Worm (Caenorhabditis elegans) whole organism, L1 larva: ENCODE measurements around the gene Y47D7A.6.

Source experiments
- alr-1 ChIP-seq: fragments of 200-800 bp; sonication (Bioruptor generic); optimal IDR thresholded peaks from 2 replicates; lab custom pipeline; 2018; ENCODE audit warnings: borderline replicate concordance, mild to moderate bottlenecking, missing genetic modification characterization, missing compliant biosample characterization
- ceh-88 ChIP-seq: fragments of 200-800 bp; sonication (Bioruptor generic); IDR thresholded peaks from 2 replicates; pipeline ENCODE4 v1.3.6; 2022; ENCODE audit warnings: missing genetic modification characterization, missing compliant biosample characterization
- lin-39 ChIP-seq: fragments of 150-350 bp; optimal IDR thresholded peaks from 2 replicates; lab custom pipeline; 2014; ENCODE audit warnings: missing biosample characterization, missing genetic modification reagents, missing genetic modification characterization
- nhr-12 ChIP-seq: sonication (generic microtip); optimal IDR thresholded peaks from 2 replicates; lab custom pipeline; 2017; ENCODE audit warnings: missing biosample characterization, missing genetic modification characterization
- nhr-20 ChIP-seq: sonication (generic microtip); optimal IDR thresholded peaks from 2 replicates; lab custom pipeline; 2016; ENCODE audit warnings: mild to moderate bottlenecking, missing genetic modification characterization, missing compliant biosample characterization
- nhr-28 ChIP-seq: fragments of 150-350 bp; optimal IDR thresholded peaks from 2 replicates; lab custom pipeline; 2014; ENCODE audit warnings: missing biosample characterization, missing genetic modification characterization
- pag-3 ChIP-seq: sonication (generic microtip); optimal IDR thresholded peaks from 2 replicates; lab custom pipeline; 2017; ENCODE audit warnings: missing genetic modification characterization, mild to moderate bottlenecking, missing compliant biosample characterization, antibody characterized with exemption, borderline replicate concordance; ENCODE audit not compliant: insufficient read depth
- tbx-2 ChIP-seq: sonication (generic microtip); optimal IDR thresholded peaks from 2 replicates; lab custom pipeline; 2016; ENCODE audit warnings: missing genetic modification characterization, missing compliant biosample characterization
- zag-1 ChIP-seq: fragments of 150-350 bp; optimal IDR thresholded peaks from 2 replicates; lab custom pipeline; 2014; ENCODE audit warnings: missing biosample characterization, missing genetic modification characterization

DNA sequence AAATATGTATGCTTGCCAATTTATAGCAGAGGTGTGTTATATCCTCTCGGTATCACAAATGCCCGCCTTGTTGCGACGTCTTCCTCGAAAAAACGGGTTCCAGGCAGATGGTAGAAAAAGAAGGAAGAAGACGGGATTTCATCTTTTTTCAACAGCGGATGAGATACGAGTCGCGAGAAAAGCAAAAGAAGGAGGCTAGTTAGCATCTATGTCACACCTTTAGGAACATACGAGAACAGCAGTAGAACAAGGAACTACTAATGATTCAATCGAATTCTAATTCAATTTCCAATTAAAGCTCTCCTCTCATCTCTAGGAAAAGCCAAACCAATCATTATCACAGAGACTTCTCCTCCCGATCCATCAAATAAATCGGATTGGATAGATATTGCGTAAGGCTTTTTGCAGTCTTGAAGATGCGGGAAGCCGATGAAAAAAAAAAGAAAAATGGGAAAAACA lies 3.4 kb downstream of the Y47D7A.6 start, which contains the start of gene grl-5:
- TF ChIP-seq nhr-20 (no peak), zag-1 (no peak), nhr-28 (tag; lab: Kevin White, UChicago) (no peak), tbx-2 (tag; lab: Kevin White, UChicago) (no peak), pag-3 (tag; lab: Kevin White, UChicago) (no peak), ceh-88 (GFP tag; lab: Robert Waterston, UW) (no peak), nhr-12 (tag; lab: Kevin White, UChicago) (no peak), lin-39 (tag; lab: Kevin White, UChicago) (no peak), alr-1 (tag; lab: Kevin White, UChicago) (no peak)
